Fruit fly (Drosophila melanogaster): Measurements from ENCODE around the gene CG33223.

DNA sequence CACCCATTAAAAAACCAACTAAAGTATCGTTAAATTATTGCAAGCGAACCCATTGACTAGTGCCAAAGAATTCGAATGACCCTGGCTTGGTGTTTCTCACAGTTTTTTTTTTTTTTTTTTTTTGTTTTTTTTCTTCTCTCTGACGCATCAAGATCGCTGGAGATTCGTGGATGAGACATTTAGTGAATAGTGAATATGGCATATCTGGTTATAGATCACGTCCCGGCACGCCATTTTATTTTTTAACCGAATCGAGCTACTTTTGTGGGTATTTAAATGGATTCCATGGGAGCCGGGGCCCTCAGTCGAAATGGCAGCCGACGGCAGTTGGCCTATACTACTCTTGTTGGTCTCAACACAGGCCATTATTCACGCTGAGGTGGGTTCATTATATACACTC, 6.9 kb downstream of the CG33223 start, which contains the start of gene Cp7Fc:
- TF ChIP-seq Sin3A (optimal IDR thresholded peaks at IDR 0.05) (no peak), h (optimal IDR thresholded peaks at IDR 0.05) (no peak), psq (optimal IDR thresholded peaks at IDR 0.05) (no peak), Myc (optimal IDR thresholded peaks at IDR 0.05) (no peak), ttk (optimal IDR thresholded peaks at IDR 0.05) (no peak)

All from Kc167 (cell line).